Worm (Caenorhabditis elegans): ENCODE measurements around the gene C50F4.4.

C50F4.4 gene

DNA sequence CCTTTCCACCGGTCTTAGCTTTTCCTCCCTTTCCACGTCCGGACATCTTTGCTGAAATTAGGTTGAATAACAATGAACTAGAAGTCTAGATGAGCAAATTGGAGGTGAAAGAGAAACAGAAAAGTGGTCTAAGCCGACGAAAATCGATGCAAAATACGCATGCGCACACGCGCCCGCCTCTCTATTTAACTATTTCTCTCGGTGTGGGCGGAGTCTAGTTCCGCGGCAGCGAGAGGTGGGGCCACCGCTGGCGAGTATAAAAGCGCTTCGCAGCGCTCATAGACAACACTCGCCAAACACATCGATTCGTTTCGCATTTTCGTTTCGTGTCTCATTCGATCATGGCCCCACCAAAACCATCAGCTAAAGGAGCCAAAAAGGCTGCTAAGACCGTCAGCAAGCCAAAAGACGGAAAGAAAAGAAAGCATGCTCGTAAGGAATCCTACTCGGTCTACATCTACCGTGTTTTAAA lies 8.7 kb downstream of the C50F4.4 start, which contains the start of the genes his-35 and his-41 (continued):
- TF ChIP-seq grh-1 (GFP tag; IDR thresholded peaks at IDR 0.05) (0 out of 2 replicates have a peak, but pooled peaks have one; percentile 14), unc-98 (GFP tag; IDR thresholded peaks at IDR 0.05) (no peak), nhr-237 (tag; optimal IDR thresholded peaks at IDR 0.05) (no peak), C04F5.9 (tag; optimal IDR thresholded peaks at IDR 0.05) (no peak), lin-13 (GFP tag; optimal IDR thresholded peaks at IDR 0.05) (no peak), dsc-1 (tag; optimal IDR thresholded peaks at IDR 0.05) (peak; percentile 83), C16A3.4 (tag; optimal IDR thresholded peaks at IDR 0.05) (no peak), mdl-1 (tag; optimal IDR thresholded peaks at IDR 0.05) (peak in 1 of 2 experiments; percentile 39), lin-39 (tag; optimal IDR thresholded peaks at IDR 0.05) (no peak), sptf-1 (tag; optimal IDR thresholded peaks at IDR 0.05) (no peak), hlh-4 (tag; optimal IDR thresholded peaks at IDR 0.05) (no peak), snpc-4 (tag; optimal IDR thresholded peaks at IDR 0.05) (peak; percentile 12), pag-3 (tag; optimal IDR thresholded peaks at IDR 0.05; ENCODE audit: borderline replicate concordance, insufficient read depth) (no peak), unc-86 (tag; optimal IDR thresholded peaks at IDR 0.05) (peak; percentile 59), pax-3 (tag; optimal IDR thresholded peaks at IDR 0.05) (peak; percentile 7), ztf-11 (tag; optimal IDR thresholded peaks at IDR 0.05) (peak in 1 of 2 experiments; percentile 43), C34B4.2 (tag; optimal IDR thresholded peaks at IDR 0.05) (no peak), unc-130 (tag; optimal IDR thresholded peaks at IDR 0.05) (peak; percentile 3), nhr-84 (tag; optimal IDR thresholded peaks at IDR 0.05) (no peak), irx-1 (tag; optimal IDR thresholded peaks at IDR 0.05) (peak; percentile 55), lin-15B (tag; optimal IDR thresholded peaks at IDR 0.05) (no peak), nhr-76 (tag; optimal IDR thresholded peaks at IDR 0.05) (no peak), mep-1 (tag; optimal IDR thresholded peaks at IDR 0.05) (peak; percentile 32), elt-2 (tag; optimal IDR thresholded peaks at IDR 0.05) (no peak), nhr-90 (tag; optimal IDR thresholded peaks at IDR 0.05; ENCODE audit: poor library complexity) (peak; percentile 45), nhr-28 (tag; optimal IDR thresholded peaks at IDR 0.05) (no peak), elt-3 (tag; optimal IDR thresholded peaks at IDR 0.05) (no peak), xbp-1 (tag; optimal IDR thresholded peaks at IDR 0.05) (peak; percentile 74), pqm-1 (tag; optimal IDR thresholded peaks at IDR 0.05) (no peak), efl-1 (optimal IDR thresholded peaks at IDR 0.05) (peak; percentile 60 to 63), efl-1 (GFP tag; optimal IDR thresholded peaks at IDR 0.05 in 1 of 2) (peak; percentile 53 to 93), fkh-10 (GFP tag; optimal IDR thresholded peaks at IDR 0.05) (peak; percentile 8), fkh-8 (tag; optimal IDR thresholded peaks at IDR 0.05) (peak; percentile 69), Y116A8C.19 (tag; optimal IDR thresholded peaks at IDR 0.05; ENCODE audit: borderline replicate concordance) (no peak), fkh-4 (tag; optimal IDR thresholded peaks at IDR 0.05; ENCODE audit: borderline replicate concordance) (no peak), fos-1 (tag; optimal IDR thresholded peaks at IDR 0.05) (peak; percentile 24), alr-1 (tag; optimal IDR thresholded peaks at IDR 0.05; ENCODE audit: borderline replicate concordance) (no peak), ceh-90 (tag; optimal IDR thresholded peaks at IDR 0.05) (no peak), ztf-4 (tag; optimal IDR thresholded peaks at IDR 0.05) (no peak), unc-62 (GFP tag; optimal IDR thresholded peaks at IDR 0.05) (no peak), mab-9 (GFP tag; IDR thresholded peaks at IDR 0.05) (peak; percentile 45; the same call in 1 of the 2 replicates), ama-1 (optimal IDR thresholded peaks at IDR 0.05) (peak; percentile 60), nhr-47 (tag; optimal IDR thresholded peaks at IDR 0.05) (peak; percentile 87), swsn-7 (tag; optimal IDR thresholded peaks at IDR 0.05) (peak; percentile 74), mef-2 (tag; optimal IDR thresholded peaks at IDR 0.05) (no peak), unc-30 (tag; optimal IDR thresholded peaks at IDR 0.05) (no peak), tlp-1 (tag; optimal IDR thresholded peaks at IDR 0.05) (no peak), nhr-85 (tag) (no peak), ces-1 (GFP tag; optimal IDR thresholded peaks at IDR 0.05) (no peak), ets-5 (GFP tag; IDR thresholded peaks at IDR 0.05) (no peak), snu-23 (GFP tag; optimal IDR thresholded peaks at IDR 0.05) (peak; percentile 75), ceh-8 (GFP tag; optimal IDR thresholded peaks at IDR 0.05) (no peak)
